Fruit fly (Drosophila melanogaster) S2 (cell line): ENCODE results near the gene CG13625.

ENCODE experiments used
- CG8478 ChIP-seq: fragments of >200 bp; optimal IDR thresholded peaks from 2 replicates; lab custom pipeline; 2018
- CTCF ChIP-seq, 2 experiments: fragments of >200 bp; optimal IDR thresholded peaks; 2 replicates each; lab custom pipeline; 2018

The CG13625 gene

DNA sequence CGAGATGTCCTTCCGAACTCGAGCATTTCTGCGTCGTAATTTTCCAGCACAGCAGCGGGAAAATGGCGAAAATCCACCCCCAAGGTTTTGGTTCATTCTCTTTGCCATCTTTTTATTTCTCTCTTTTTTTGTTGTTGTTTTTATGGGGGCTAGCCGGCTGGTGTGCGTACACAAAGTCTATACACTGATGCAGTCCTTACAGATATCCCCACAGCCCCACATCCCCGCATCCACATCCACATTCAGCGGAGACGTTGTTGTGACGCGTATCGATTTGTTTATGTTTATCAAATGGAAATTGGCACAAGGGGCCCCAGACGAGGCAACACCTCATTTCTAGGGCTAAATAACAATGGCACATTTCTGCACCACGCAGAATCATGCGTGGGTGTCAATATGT lies 9.9 kb downstream of the CG13625 start:
- TF ChIP-seq CTCF (optimal IDR thresholded peaks at IDR 0.05; lab: Kevin White, UChicago), result no peak
- TF ChIP-seq CG8478 (lab: Kevin White, UChicago), result no peak

DNA sequence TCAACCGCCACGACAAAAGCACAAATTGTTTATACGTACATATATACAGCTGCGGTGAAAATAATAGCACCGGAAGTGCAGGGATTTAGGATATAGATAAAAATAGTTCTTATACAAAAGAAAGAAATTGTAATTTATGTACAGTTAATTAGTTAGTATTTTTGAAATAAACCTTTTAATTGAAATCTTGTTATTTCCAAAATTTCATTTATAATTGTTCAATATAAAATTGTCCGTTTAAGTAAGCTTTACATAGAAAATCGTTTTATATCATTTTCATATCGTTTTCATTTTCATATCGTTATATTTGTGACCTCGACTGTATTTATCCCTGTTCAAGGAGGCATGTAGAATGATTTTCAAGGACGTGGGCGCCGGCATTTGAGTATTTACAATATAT lies 10.8 kb downstream of the CG13625 start:
- TF ChIP-seq CG8478 (lab: Kevin White, UChicago) (no peak), CTCF (optimal IDR thresholded peaks at IDR 0.05; lab: Kevin White, UChicago) (no peak)

DNA sequence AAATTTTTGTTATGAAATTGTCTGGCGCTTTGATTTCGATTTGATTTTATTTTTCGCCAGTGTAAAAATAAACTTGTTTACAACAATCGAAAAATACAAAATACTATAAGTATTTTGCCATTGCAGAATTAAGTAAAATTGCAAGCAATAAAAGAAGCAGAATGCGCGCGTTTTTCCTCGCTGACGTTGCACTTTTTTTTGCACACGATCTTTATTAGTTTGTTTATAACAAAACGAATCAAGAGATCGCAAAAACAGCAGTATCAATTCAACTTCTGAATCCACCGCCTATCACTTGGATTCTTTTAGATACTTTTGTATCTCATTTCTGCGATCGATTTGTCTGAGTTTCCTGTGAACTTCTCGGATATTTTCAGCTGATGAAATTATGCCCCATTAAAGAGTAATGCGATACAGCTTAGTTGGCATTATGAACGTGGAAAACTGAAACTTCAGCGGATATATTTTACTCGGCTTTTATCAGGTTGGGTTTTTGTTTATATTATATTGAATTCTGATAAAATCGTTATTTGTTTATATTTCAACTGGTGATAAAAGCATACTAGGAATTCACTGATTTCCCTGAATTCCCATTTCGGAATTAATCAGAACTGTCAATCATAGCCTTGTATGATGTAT lies 11.7 kb downstream of the CG13625 start:
- TF ChIP-seq CG8478 (lab: Kevin White, UChicago), result no peak
- TF ChIP-seq CTCF (optimal IDR thresholded peaks at IDR 0.05; lab: Kevin White, UChicago), result no peak

DNA sequence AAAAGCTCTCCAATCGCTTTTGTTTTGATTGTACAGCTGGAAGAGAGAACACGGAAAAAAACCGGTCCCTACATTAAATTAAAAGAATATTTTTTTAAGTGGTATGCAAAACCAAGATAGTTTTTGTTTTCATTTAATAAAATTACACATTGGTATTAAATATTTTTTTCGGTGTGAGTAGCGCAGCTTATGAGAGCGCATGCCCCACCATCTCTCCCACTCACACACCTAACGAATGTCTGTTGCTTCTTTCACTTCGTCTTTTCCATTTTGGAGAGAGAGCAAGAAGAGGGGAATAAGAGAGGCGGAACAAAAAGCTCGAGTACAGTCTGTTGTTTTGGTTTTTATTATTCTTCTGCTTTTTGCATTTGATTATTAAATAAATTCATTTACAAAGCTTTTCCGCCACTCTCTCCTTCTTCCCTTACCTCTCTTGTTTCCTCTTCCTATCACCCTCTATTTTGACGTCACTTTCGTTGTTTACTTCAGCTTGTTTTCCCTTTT lies 12.4 kb downstream of the CG13625 start:
- no peak for TF ChIP-seq CTCF (optimal IDR thresholded peaks at IDR 0.05; lab: Kevin White, UChicago)
- no peak for TF ChIP-seq CG8478 (lab: Kevin White, UChicago)

DNA sequence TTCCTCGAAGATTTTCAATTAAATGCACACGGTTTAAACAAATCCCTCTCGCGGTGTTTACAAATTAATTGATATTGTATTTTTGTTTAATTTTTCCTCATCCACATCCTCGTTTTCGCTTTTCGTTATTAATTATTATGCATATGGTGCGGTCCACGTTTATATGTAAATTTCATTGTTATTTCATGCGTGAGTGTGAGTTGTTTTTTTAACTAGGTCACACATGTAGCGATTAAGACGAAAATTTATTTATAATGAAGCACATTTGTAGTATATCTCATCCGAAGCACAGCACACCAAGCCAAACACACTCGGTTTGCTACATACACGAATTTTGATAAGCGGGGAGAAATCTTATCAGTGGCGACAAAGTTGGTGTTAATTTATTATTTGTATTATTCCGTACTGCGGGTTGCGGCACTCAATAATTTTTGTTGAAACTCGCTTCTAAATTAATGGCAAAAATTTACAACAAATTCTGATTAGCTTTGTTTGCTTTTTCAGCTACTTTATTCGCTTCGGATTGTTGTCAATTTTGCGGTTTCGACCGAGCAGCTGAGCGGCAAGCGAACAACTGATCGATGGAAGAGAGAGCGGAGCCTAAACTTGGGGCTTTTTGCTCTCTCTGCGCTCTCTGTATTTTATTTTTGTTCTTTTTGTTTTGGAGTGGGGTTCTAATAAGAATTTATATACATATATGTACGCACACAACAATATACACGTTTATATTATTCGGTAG lies 13.4 kb downstream of the CG13625 start:
- no peak for TF ChIP-seq CTCF (optimal IDR thresholded peaks at IDR 0.05; lab: Kevin White, UChicago)

DNA sequence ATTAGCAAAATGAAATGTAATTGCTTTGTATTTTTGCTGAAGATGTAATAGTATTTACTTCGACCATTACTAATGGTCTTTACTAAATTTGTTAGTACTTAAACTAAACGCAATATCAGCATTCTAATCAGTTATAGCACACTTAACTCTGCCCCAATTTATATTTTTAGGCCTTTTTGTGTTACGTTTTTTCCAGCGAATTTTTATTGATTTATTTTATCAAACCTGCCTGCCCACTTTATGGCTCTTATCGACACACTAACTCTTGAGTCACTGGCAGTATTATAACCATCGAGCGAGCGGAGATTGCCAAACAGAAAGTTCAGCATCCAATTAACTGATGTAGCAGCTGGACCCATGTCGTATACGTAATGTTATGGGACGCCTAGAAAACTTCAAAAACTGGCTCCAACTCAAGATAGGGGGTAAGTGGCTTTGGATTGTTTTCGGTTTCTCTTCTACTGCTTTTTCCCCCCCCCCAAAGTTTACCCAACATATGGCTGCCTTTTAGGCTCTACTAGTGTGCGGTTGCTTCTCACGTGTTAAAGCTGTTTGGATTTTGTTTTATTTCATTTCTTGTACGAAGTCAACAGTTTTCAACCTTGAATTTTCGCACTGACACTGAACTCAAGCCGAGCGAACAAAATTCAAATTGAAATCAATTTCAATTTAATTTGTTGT lies 15.2 kb downstream of the CG13625 start:
- TF ChIP-seq CG8478 (lab: Kevin White, UChicago), result no peak
- TF ChIP-seq CTCF (optimal IDR thresholded peaks at IDR 0.05; lab: Kevin White, UChicago), result no peak

DNA sequence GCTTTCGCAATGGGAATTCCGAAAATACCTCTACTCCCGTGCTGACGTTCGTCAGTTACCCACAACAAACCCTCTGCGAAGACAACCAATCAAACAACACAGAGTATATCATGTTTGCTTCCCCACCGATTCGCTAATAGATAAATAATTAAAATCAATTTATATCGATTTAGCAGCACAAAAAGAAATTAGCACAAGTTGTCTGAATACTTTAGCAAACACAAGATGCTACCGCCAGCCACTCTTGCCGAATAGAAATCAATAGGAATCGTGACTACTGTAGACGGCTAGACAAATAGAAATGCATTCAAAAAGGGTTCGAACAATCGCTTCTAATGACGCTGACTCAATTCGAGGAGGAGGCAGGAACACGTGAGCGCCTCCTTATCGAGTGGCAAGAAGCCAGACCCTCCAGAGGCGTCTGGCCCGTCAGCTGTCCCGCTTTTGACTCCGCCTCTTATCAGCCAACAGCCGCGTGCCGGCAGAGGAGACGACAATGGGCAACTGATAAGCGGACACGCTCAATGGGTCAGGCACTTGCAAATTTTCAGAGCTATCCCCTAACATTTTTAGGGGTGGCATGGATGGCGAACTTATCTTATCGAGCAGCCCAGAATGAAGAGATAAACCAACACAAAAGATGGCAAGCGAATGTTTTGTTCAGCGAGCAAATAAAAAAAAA lies 16.6 kb downstream of the CG13625 start:
- no peak for TF ChIP-seq CTCF (optimal IDR thresholded peaks at IDR 0.05; lab: Kevin White, UChicago)
- no peak for TF ChIP-seq CG8478 (lab: Kevin White, UChicago)

DNA sequence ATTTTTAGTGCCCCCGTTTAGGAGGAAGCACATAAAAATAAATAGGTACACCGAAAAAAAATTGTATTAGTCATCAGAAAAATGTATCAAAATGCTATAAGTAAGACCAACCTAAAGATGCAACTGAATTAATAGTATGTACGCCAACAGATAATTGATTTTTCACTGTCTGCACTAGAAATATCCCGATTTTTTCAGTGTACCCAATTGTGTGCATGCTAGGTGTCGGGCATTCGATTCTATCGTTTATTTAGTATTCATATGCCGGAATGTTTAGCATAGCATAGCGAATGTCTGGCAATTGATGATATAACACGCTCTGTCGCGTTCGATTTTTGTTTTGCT lies 17.6 kb downstream of the CG13625 start:
- TF ChIP-seq CTCF (optimal IDR thresholded peaks at IDR 0.05; lab: Kevin White, UChicago) (no peak), CG8478 (lab: Kevin White, UChicago) (no peak)

DNA sequence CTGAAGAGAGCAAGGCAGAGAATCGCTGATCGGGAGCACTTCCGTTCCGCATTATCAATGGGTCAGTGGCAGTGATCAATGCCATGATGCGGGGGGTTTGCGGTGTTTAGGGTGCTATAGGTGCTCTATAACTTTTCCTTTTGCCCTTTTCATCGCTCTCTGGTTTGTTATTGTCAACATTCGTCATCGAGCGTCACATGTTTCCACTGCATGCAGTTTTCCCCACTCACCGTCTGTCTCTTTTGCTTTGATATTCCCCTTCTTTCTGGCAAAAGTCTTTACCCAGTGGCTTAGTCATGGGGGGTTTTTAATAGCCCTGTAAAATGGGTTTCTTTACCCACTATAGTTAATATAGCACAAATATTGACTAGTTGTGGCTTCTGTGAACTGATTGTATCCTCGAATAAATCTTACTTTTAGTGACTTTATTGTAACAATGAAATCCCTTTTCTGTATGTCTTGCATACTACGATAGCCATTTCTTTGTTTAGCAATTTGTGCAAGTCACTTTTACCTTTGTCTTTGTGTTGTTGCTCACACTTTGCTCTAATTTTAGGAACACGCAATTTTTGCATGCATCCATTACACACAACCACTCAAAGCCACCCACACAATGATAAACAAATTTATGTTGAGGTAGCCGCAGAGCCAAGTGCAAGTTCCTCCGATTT lies 18.1 kb downstream of the CG13625 start:
- no peak for TF ChIP-seq CG8478 (lab: Kevin White, UChicago)
- no peak for TF ChIP-seq CTCF (optimal IDR thresholded peaks at IDR 0.05; lab: Kevin White, UChicago)

DNA sequence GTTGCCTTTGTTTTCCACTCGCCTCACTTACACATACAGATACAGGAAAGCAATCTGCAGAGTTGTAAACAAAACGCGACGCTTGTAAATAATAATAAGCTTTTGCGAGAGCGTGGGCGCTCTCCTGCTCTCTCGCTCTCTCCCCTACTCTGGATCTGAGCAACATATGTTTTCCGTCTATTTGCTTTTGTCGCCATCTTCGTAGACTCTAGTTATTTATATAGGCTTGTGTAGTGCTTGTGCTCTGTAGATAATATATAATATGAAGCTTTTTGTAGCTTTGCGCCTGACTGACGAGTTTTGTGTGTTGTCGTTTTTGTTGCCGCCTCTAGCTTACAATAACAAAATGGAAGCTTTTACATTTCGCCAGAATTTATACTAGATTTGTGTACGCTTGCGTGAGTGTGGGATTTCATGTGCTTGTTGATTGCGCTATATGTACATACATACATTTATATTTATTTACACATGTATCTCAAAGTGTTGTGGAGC lies 19.2 kb downstream of the CG13625 start:
- TF ChIP-seq CTCF (optimal IDR thresholded peaks at IDR 0.05; lab: Kevin White, UChicago), result no peak
- TF ChIP-seq CG8478 (lab: Kevin White, UChicago), result no peak

DNA sequence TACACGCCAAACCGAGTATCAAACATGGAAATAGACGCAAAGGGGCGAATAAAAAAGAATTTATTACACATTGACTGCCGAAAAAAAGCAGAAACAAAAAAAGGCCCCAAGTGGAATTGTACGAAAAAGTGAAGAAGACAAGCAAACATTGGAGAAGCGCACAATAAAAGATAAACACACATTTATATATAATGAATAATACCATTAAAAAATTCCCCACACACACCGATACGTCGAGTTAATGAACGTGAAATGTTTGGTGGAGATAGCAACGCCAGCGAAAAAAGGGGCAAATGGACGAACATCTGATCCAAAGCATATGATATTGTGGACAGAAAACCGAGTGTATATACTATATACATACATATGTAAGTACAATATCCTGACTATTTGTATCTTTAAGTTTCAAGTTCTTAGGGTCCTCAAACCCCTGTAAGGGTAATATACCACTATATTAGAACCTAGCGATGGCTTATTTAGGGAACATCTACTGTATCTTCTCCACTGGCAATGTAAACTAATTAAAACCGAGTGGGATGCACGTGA lies 20.1 kb downstream of the CG13625 start:
- TF ChIP-seq CG8478 (lab: Kevin White, UChicago), result no peak
- no peak for TF ChIP-seq CTCF (optimal IDR thresholded peaks at IDR 0.05; lab: Kevin White, UChicago)

DNA sequence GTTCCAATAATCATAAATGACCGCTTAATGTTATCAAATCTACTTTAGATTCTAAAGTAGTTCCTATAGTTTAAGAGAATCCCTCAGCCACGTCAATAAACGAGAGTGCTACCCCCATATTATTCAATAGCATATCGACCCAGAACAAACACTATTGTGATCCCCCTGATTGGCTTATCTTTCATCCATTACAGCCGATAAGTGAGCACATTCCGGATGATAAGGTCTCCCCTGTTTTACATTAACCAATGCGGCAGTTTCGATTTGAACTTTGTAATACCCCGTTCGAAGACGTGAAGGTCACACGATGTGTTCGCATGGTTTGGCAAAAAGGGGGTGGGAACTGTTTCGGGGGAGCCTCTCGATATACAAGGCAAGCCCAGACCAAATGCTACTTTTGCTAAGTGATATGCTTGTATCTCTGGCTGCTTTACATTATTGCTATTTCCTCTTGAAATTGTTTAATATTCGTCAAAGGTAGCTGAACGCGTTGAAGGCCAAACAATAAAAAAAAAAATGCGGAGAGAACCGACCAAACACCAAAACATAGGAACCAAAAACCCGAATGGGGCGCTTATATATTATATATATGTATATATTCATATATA lies 20.7 kb downstream of the CG13625 start:
- no peak for TF ChIP-seq CG8478 (lab: Kevin White, UChicago)
- no peak for TF ChIP-seq CTCF (optimal IDR thresholded peaks at IDR 0.05; lab: Kevin White, UChicago)

DNA sequence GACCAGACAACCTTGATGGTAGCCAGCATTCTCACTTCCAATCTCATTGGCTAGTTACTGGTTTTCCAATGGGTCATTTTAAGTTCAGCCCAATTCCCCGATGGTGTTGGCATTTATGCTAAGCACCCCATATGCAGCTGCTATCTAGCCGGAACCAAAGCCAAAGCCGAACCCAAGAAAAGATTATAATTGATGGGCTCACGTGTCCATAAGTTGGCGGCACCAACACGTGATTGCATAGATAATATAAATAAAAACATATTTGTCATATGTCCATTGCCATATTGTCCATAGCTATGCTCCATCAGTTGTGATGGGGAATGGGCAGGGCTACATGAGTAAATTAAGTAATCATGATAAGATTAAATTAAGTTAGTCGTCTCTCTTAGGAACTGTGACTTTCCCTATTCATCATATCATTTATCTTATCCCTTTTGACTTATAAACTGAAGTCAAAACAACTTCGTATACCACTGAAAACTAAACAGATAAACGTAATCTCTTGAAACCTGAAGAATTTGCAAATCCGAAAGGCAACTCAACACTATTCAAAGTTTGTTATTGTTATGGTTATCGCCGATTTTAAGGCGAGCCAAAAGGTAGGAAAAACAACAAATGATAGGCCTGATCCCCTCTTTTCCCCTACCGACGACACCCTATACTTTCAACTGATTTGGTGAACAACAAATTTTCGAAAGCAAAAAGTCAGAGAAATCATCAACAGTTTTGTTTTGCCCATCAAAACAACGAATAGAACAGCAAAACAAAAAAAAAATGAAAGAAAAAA lies 21.7 kb downstream of the CG13625 start:
- TF ChIP-seq CTCF (optimal IDR thresholded peaks at IDR 0.05; lab: Kevin White, UChicago), result no peak
- no peak for TF ChIP-seq CG8478 (lab: Kevin White, UChicago)
